Worm (Caenorhabditis elegans) whole organism, midembryonic: ENCODE data around the gene R07E5.4.

Source experiments
- T22C8.4 ChIP-seq: fragments of 200-800 bp; sonication (Bioruptor generic); IDR thresholded peaks from 2 replicates; pipeline ENCODE4 v1.3.6; 2022; ENCODE audit warnings: missing genetic modification characterization, missing compliant biosample characterization
- flt-1 ChIP-seq: fragments of 200-800 bp; sonication (Bioruptor generic); IDR thresholded peaks from 2 replicates; pipeline ENCODE4 v1.3.6; 2022; ENCODE audit warnings: missing genetic modification characterization, missing compliant biosample characterization
- klf-2 ChIP-seq: fragments of 200-800 bp; sonication (Bioruptor generic); conservative IDR thresholded peaks from 2 replicates; pipeline ENCODE4 v1.3.6; 2022; ENCODE audit warnings: missing genetic modification reagents, missing genetic modification characterization, missing compliant biosample characterization
- med-1 ChIP-seq: sonication (generic microtip); optimal IDR thresholded peaks from 2 replicates; lab custom pipeline; 2017; ENCODE audit warnings: missing genetic modification characterization, mild to moderate bottlenecking, missing compliant biosample characterization, antibody characterized with exemption, missing genetic modification reagents; ENCODE audit not compliant: insufficient read depth
- ref-1 ChIP-seq: fragments of 200-800 bp; sonication (Bioruptor generic); conservative IDR thresholded peaks from 2 replicates; pipeline ENCODE4 v1.3.6; 2022; ENCODE audit warnings: missing genetic modification reagents, missing genetic modification characterization, missing compliant biosample characterization
- tab-1 ChIP-seq: fragments of 200-800 bp; sonication (Bioruptor generic); IDR thresholded peaks from 2 replicates; pipeline ENCODE4 v1.3.6; 2022; ENCODE audit warnings: missing genetic modification characterization, missing compliant biosample characterization
- ztf-23 ChIP-seq: fragments of 200-800 bp; sonication (Bioruptor generic); IDR thresholded peaks from 2 replicates; pipeline ENCODE4 v1.3.6; 2022; ENCODE audit warnings: missing genetic modification reagents, missing genetic modification characterization, missing compliant biosample characterization

- no peak for TF ChIP-seq ztf-23 (GFP tag; lab: Robert Waterston, UW)
- TF ChIP-seq med-1: no peak
- no peak for TF ChIP-seq flt-1 (GFP tag; lab: Robert Waterston, UW)
- no peak for TF ChIP-seq T22C8.4
- TF ChIP-seq tab-1 (GFP tag; lab: Robert Waterston, UW): no peak
- TF ChIP-seq klf-2 (GFP tag; lab: Robert Waterston, UW): no peak
- no peak for TF ChIP-seq ref-1 (GFP tag; lab: Robert Waterston, UW)
These were observed 12.5 kb downstream of the R07E5.4 start, which contains the start of gene prdx-3 for ce11 chrIII:4407144-4407543.
